Fruit fly (Drosophila melanogaster): ENCODE data around the gene Ski6.

dm6 chr2L:13231739-13232138 is 9.5 kb upstream of the Ski6 start, which contains the start of gene Prosalpha6T:
- TF ChIP-seq Kr (GFP tag; optimal IDR thresholded peaks at IDR 0.05) (no peak), Hr78 (GFP tag; optimal IDR thresholded peaks at IDR 0.05) (no peak), CG2120 (GFP tag; optimal IDR thresholded peaks at IDR 0.05) (no peak), Awh (GFP tag; IDR thresholded peaks at IDR 0.05) (no peak), Hr39 (optimal IDR thresholded peaks at IDR 0.05) (no peak), CTCF (GFP tag; optimal IDR thresholded peaks at IDR 0.05) (no peak), lmd (GFP tag; IDR thresholded peaks at IDR 0.05) (no peak), CG4282 (GFP tag; optimal IDR thresholded peaks at IDR 0.05) (no peak), D (optimal IDR thresholded peaks at IDR 0.05) (no peak), D (GFP tag; optimal IDR thresholded peaks at IDR 0.05) (no peak), hth (optimal IDR thresholded peaks at IDR 0.05) (no peak)

All from whole organism, embryonic.